Worm (Caenorhabditis elegans): ENCODE data around the gene Y97E10AR.6.

ce11 chrV:7995165-7995564 lies 18.6 kb downstream of the Y97E10AR.6 start:
- TF ChIP-seq him-1 (tag; optimal IDR thresholded peaks at IDR 0.05): no peak
- no peak for TF ChIP-seq dao-5 (tag; optimal IDR thresholded peaks at IDR 0.05)
